Worm (Caenorhabditis elegans) whole organism, L4 larva: Measurements from ENCODE around the gene ceh-58.

Experiments used
- D1046.2 ChIP-seq: fragments of 200-800 bp; sonication (Bioruptor generic); IDR thresholded peaks from 2 replicates; pipeline ENCODE4 v1.3.6; 2022; ENCODE audit warnings: missing genetic modification characterization, missing compliant biosample characterization
- F37D6.2 ChIP-seq: sonication (generic microtip); optimal IDR thresholded peaks from 2 replicates; lab custom pipeline; 2016; ENCODE audit warnings: mild to moderate bottlenecking, missing genetic modification characterization, missing compliant biosample characterization
- F44E2.7 ChIP-seq: fragments of 200-800 bp; sonication (Bioruptor generic); IDR thresholded peaks from 2 replicates; pipeline ENCODE4 v2.1.2; 2022; ENCODE audit warnings: missing genetic modification characterization, missing compliant biosample characterization
- aha-1 ChIP-seq: fragments of 150-350 bp; peaks from one replicate; lab custom pipeline; 2014; ENCODE audit warnings: missing biosample characterization, missing genetic modification characterization
- arid-1 ChIP-seq: fragments of 200-800 bp; sonication (Bioruptor generic); conservative IDR thresholded peaks from 2 replicates; pipeline ENCODE4 v1.3.6; 2022; ENCODE audit warnings: missing genetic modification reagents, missing genetic modification characterization, missing compliant biosample characterization
- attf-4 ChIP-seq: sonication (generic microtip); optimal IDR thresholded peaks from 3 replicates; lab custom pipeline; 2017; ENCODE audit warnings: missing biosample characterization, missing genetic modification characterization
- ceh-28 ChIP-seq: fragments of 150-350 bp; optimal IDR thresholded peaks from 2 replicates; lab custom pipeline; 2014; ENCODE audit warnings: missing biosample characterization, missing genetic modification reagents, missing genetic modification characterization
- ceh-32 ChIP-seq: sonication (generic microtip); optimal IDR thresholded peaks from 2 replicates; lab custom pipeline; 2016; ENCODE audit warnings: mild to moderate bottlenecking, missing genetic modification characterization, missing compliant biosample characterization; ENCODE audit not compliant: poor library complexity
- ceh-82 ChIP-seq: sonication (generic microtip); optimal IDR thresholded peaks from 2 replicates; lab custom pipeline; 2017; ENCODE audit warnings: missing biosample characterization, missing genetic modification characterization
- ces-1 ChIP-seq: fragments of 150-350 bp; sonication (generic microtip); optimal IDR thresholded peaks from 4 replicates; lab custom pipeline; 2014; ENCODE audit warnings: missing biosample characterization, missing genetic modification reagents, missing genetic modification characterization
- daf-16 ChIP-seq, 3 experiments: sonication (generic microtip); optimal IDR thresholded peaks; 2 replicates each; lab custom pipeline; 2016 to 2017; ENCODE audit warnings: missing genetic modification characterization in 3 of 3, missing genetic modification reagents in 3 of 3, mild to moderate bottlenecking in 2 of 3, missing compliant biosample characterization in 2 of 3, missing biosample characterization in 1 of 3, moderate library complexity in 1 of 3
- daf-19 ChIP-seq: fragments of 200-800 bp; sonication (Bioruptor generic); conservative IDR thresholded peaks from 2 replicates; pipeline ENCODE4 v1.3.6; 2022; ENCODE audit warnings: missing genetic modification characterization, missing compliant biosample characterization
- duxl-1 ChIP-seq: sonication (generic microtip); optimal IDR thresholded peaks from 2 replicates; lab custom pipeline; 2016; ENCODE audit warnings: mild to moderate bottlenecking, missing genetic modification characterization, moderate library complexity, missing compliant biosample characterization; ENCODE audit not compliant: poor library complexity
- hlh-11 ChIP-seq: fragments of 200-800 bp; sonication (Bioruptor generic); optimal IDR thresholded peaks from 2 replicates; lab custom pipeline; 2018; ENCODE audit warnings: mild to moderate bottlenecking, missing genetic modification characterization, missing compliant biosample characterization
- hmg-1.1 ChIP-seq: fragments of 200-800 bp; sonication (Bioruptor generic); IDR thresholded peaks from 2 replicates; pipeline ENCODE4 v1.3.6; 2022; ENCODE audit warnings: missing genetic modification reagents, missing genetic modification characterization, missing compliant biosample characterization
- lin-29 ChIP-seq: fragments of 200-800 bp; sonication (Bioruptor generic); IDR thresholded peaks from 2 replicates; pipeline ENCODE4 v1.3.6; 2022; ENCODE audit warnings: missing genetic modification reagents, missing genetic modification characterization, missing compliant biosample characterization
- lin-38 ChIP-seq: fragments of 200-800 bp; sonication (Bioruptor generic); IDR thresholded peaks from 2 replicates; pipeline ENCODE4 v1.3.6; 2022; ENCODE audit warnings: missing genetic modification reagents, missing genetic modification characterization, missing compliant biosample characterization
- madf-9 ChIP-seq: fragments of 200-800 bp; sonication (Bioruptor generic); conservative IDR thresholded peaks from 2 replicates; pipeline ENCODE4 v1.3.6; 2022; ENCODE audit warnings: missing genetic modification reagents, missing genetic modification characterization, missing compliant biosample characterization
- mdl-1 ChIP-seq, 2 experiments: fragments of 150-350 bp in 1 of 2; sonication (generic microtip) in 1 of 2; optimal IDR thresholded peaks; 2 replicates each; lab custom pipeline; 2014 to 2017; ENCODE audit warnings: missing biosample characterization in 2 of 2, missing genetic modification characterization in 2 of 2
- mep-1 ChIP-seq: fragments of 150-350 bp; sonication (generic microtip); optimal IDR thresholded peaks from 3 replicates; lab custom pipeline; 2014; ENCODE audit warnings: missing biosample characterization, missing genetic modification characterization
- mes-2 ChIP-seq: sonication (generic microtip); optimal IDR thresholded peaks from 2 replicates; lab custom pipeline; 2016; ENCODE audit warnings: missing genotype, mild to moderate bottlenecking, missing genetic modification characterization, missing compliant biosample characterization; ENCODE audit not compliant: poor library complexity, severe bottlenecking
- mxl-3 ChIP-seq: fragments of 200-800 bp; sonication (Bioruptor generic); optimal IDR thresholded peaks from 2 replicates; lab custom pipeline; 2018; ENCODE audit warnings: mild to moderate bottlenecking, missing genetic modification characterization, missing compliant biosample characterization
- nhr-10 ChIP-seq: fragments of 150-350 bp; optimal IDR thresholded peaks from 2 replicates; lab custom pipeline; 2014; ENCODE audit warnings: missing biosample characterization, missing genetic modification characterization
- nhr-25 ChIP-seq: sonication (generic microtip); optimal IDR thresholded peaks from 2 replicates; lab custom pipeline; 2017; ENCODE audit warnings: missing genetic modification characterization, mild to moderate bottlenecking, missing compliant biosample characterization, antibody characterized with exemption, moderate library complexity, borderline replicate concordance; ENCODE audit not compliant: insufficient read depth
- nhr-28 ChIP-seq: fragments of 150-350 bp; optimal IDR thresholded peaks from 2 replicates; lab custom pipeline; 2014; ENCODE audit warnings: missing biosample characterization, missing genetic modification characterization
- nhr-41 ChIP-seq: fragments of 200-800 bp; sonication (Bioruptor generic); IDR thresholded peaks from 2 replicates; pipeline ENCODE4 v1.3.6; 2022; ENCODE audit warnings: missing genetic modification reagents, missing genetic modification characterization, missing compliant biosample characterization
- nhr-42 ChIP-seq: fragments of 200-800 bp; sonication (Bioruptor generic); IDR thresholded peaks from 2 replicates; pipeline ENCODE4 v1.3.6; 2022; ENCODE audit warnings: missing genetic modification characterization, missing compliant biosample characterization
- nhr-6 ChIP-seq: fragments of 150-350 bp; optimal IDR thresholded peaks from 2 replicates; lab custom pipeline; 2014; ENCODE audit warnings: missing biosample characterization, missing genetic modification characterization
- nhr-76 ChIP-seq: fragments of 150-350 bp; optimal IDR thresholded peaks from 2 replicates; lab custom pipeline; 2014; ENCODE audit warnings: missing biosample characterization, missing genetic modification characterization
- nhr-77 ChIP-seq: fragments of 150-350 bp; optimal IDR thresholded peaks from 2 replicates; lab custom pipeline; 2014; ENCODE audit warnings: missing biosample characterization, missing genetic modification characterization
- php-3 ChIP-seq: fragments of 200-800 bp; sonication (Bioruptor generic); IDR thresholded peaks from 2 replicates; pipeline ENCODE4 v1.3.6; 2022; ENCODE audit warnings: missing genetic modification reagents, missing genetic modification characterization, missing compliant biosample characterization
- rbr-2 ChIP-seq: sonication (generic microtip); optimal IDR thresholded peaks from 2 replicates; lab custom pipeline; 2016; ENCODE audit warnings: missing genotype, missing genetic modification characterization, missing compliant biosample characterization
- saeg-2 ChIP-seq: fragments of 200-800 bp; sonication (Bioruptor generic); IDR thresholded peaks from 2 replicates; pipeline ENCODE4 v1.3.6; 2022; ENCODE audit warnings: missing genetic modification reagents, missing genetic modification characterization, missing compliant biosample characterization
- set-16 ChIP-seq: fragments of 200-800 bp; sonication (Bioruptor generic); IDR thresholded peaks from 2 replicates; pipeline ENCODE4 v1.3.6; 2022; ENCODE audit warnings: missing genetic modification reagents, missing genetic modification characterization, missing compliant biosample characterization
- snpc-4 ChIP-seq: fragments of 150-350 bp; optimal IDR thresholded peaks from 2 replicates; lab custom pipeline; 2014; ENCODE audit warnings: missing biosample characterization, missing genetic modification characterization
- spr-1 ChIP-seq: sonication (generic microtip); optimal IDR thresholded peaks from 2 replicates; lab custom pipeline; 2016; ENCODE audit warnings: mild to moderate bottlenecking, missing genetic modification characterization, missing compliant biosample characterization
- tag-97 ChIP-seq: fragments of 200-800 bp; sonication (Bioruptor generic); IDR thresholded peaks from 2 replicates; pipeline ENCODE4 v1.3.6; 2022; ENCODE audit warnings: missing genetic modification characterization, missing compliant biosample characterization

The ceh-58 gene

ce11 chrII:10382247-10382646 is 12.8 kb upstream of the ceh-58 start (continued):
- TF ChIP-seq rbr-2 (tag; lab: Kevin White, UChicago) (peak; percentile 49), nhr-77 (tag; lab: Kevin White, UChicago) (peak; percentile 18), mes-2 (peak; percentile 65), nhr-42 (GFP tag; lab: Robert Waterston, UW) (no peak), D1046.2 (0 out of 2 replicates have a peak, but pooled peaks have one; percentile 34), daf-16 (GFP tag; optimal IDR thresholded peaks at IDR 0.05; lab: Kevin White, UChicago) (no peak), daf-16 (tag; optimal IDR thresholded peaks at IDR 0.05; lab: Kevin White, UChicago) (peak; percentile 45), lin-38 (GFP tag; lab: Robert Waterston, UW) (peak; percentile 33; the same call in 1 of the 2 replicates), saeg-2 (GFP tag; lab: Robert Waterston, UW) (no peak), F44E2.7 (GFP tag; lab: Robert Waterston, UW) (no peak), arid-1 (GFP tag; lab: Robert Waterston, UW) (no peak), F37D6.2 (tag; lab: Kevin White, UChicago) (no peak), mdl-1 (tag; optimal IDR thresholded peaks at IDR 0.05; lab: Kevin White, UChicago) (peak in 1 of 2 experiments; percentile 47), spr-1 (tag; lab: Kevin White, UChicago) (peak; percentile 26), hlh-11 (tag; lab: Kevin White, UChicago) (peak; percentile 89), nhr-28 (tag; lab: Kevin White, UChicago) (peak; percentile 58), duxl-1 (tag; lab: Kevin White, UChicago) (peak; percentile 38), daf-19 (GFP tag; lab: Robert Waterston, UW) (0 out of 2 replicates have a peak, but pooled peaks have one; percentile 40), ceh-28 (tag; lab: Kevin White, UChicago) (peak; percentile 11)

ce11 chrII:10379546-10379945 is 10.1 kb upstream of the ceh-58 start:
- TF ChIP-seq set-16 (GFP tag; lab: Robert Waterston, UW) (peak; percentile 65; the same call in 1 of the 2 replicates), rbr-2 (tag; lab: Kevin White, UChicago) (peak; percentile 6), hmg-1.1 (GFP tag; lab: Robert Waterston, UW) (peak; percentile 58), mes-2 (no peak), ceh-32 (no peak)

- TF ChIP-seq nhr-25 (tag; lab: Kevin White, UChicago), result peak; percentile 14
- TF ChIP-seq D1046.2, result no peak
Measured at ce11 chrII:10377901-10378300, 8.5 kb upstream of the ceh-58 start.

ce11 chrII:10374776-10375175 is 5.4 kb upstream of the ceh-58 start:
- TF ChIP-seq arid-1 (GFP tag; lab: Robert Waterston, UW) (no peak), lin-29 (no peak), nhr-6 (tag; lab: Kevin White, UChicago) (peak; percentile 10), nhr-76 (tag; lab: Kevin White, UChicago) (no peak), mxl-3 (GFP tag; lab: Kevin White, UChicago) (no peak), nhr-41 (GFP tag; lab: Robert Waterston, UW) (no peak), php-3 (GFP tag; lab: Robert Waterston, UW) (no peak)

- TF ChIP-seq ces-1 (GFP tag; lab: Kevin White, UChicago) (no peak), ceh-82 (tag; lab: Kevin White, UChicago) (no peak), nhr-10 (tag; lab: Kevin White, UChicago) (no peak), spr-1 (tag; lab: Kevin White, UChicago) (no peak), madf-9 (GFP tag; lab: Robert Waterston, UW) (no peak), mep-1 (tag; lab: Kevin White, UChicago) (peak; percentile 30), snpc-4 (no peak), rbr-2 (tag; lab: Kevin White, UChicago) (peak; percentile 7), tag-97 (GFP tag; lab: Robert Waterston, UW) (no peak), aha-1 (peak; percentile 79), nhr-41 (GFP tag; lab: Robert Waterston, UW) (no peak), attf-4 (no peak)
Measured at ce11 chrII:10373536-10374169, 4.3 kb upstream of the ceh-58 start.
